Worm (Caenorhabditis elegans) whole organism, mixed stage, embryonic: ENCODE results near the gene ckk-1.

ENCODE experiments used
- M03D4.4 ChIP-seq: sonication (generic microtip); optimal IDR thresholded peaks from 2 replicates; lab custom pipeline; 2017; ENCODE audit warnings: mild to moderate bottlenecking, missing genetic modification characterization, missing compliant biosample characterization
- bed-3 ChIP-seq: fragments of 200-800 bp; sonication (Bioruptor generic); optimal IDR thresholded peaks from 3 replicates; lab custom pipeline; 2018; ENCODE audit warnings: mild to moderate bottlenecking, missing genetic modification characterization, moderate library complexity, missing compliant biosample characterization
- blmp-1 ChIP-seq: fragments of 150-350 bp; optimal IDR thresholded peaks from 2 replicates; lab custom pipeline; 2014; ENCODE audit warnings: missing biosample characterization, missing genetic modification characterization
- ceh-39 ChIP-seq: fragments of 150-350 bp; optimal IDR thresholded peaks from 2 replicates; lab custom pipeline; 2014; ENCODE audit warnings: missing biosample characterization, missing genetic modification characterization
- ceh-83 ChIP-seq: fragments of 200-800 bp; sonication (Bioruptor generic); optimal IDR thresholded peaks from 2 replicates; lab custom pipeline; 2018; ENCODE audit warnings: mild to moderate bottlenecking, missing genetic modification characterization, missing compliant biosample characterization
- ces-1 ChIP-seq: fragments of 150-350 bp; optimal IDR thresholded peaks from 2 replicates; lab custom pipeline; 2014; ENCODE audit warnings: missing biosample characterization, missing genetic modification reagents, missing genetic modification characterization
- cnd-1 ChIP-seq: fragments of 200-800 bp; sonication (Bioruptor generic); optimal IDR thresholded peaks from 2 replicates; lab custom pipeline; 2018; ENCODE audit warnings: mild to moderate bottlenecking, missing genetic modification characterization, missing compliant biosample characterization
- drap-1 ChIP-seq: fragments of 200-800 bp; sonication (Bioruptor generic); optimal IDR thresholded peaks from 3 replicates; lab custom pipeline; 2018; ENCODE audit warnings: mild to moderate bottlenecking, missing genetic modification characterization, missing compliant biosample characterization
- elt-1 ChIP-seq: sonication (generic microtip); optimal IDR thresholded peaks from 2 replicates; lab custom pipeline; 2017; ENCODE audit warnings: missing genetic modification characterization, mild to moderate bottlenecking, missing compliant biosample characterization, antibody characterized with exemption, moderate library complexity, borderline replicate concordance; ENCODE audit not compliant: insufficient read depth
- elt-3 ChIP-seq: fragments of 150-350 bp; optimal IDR thresholded peaks from 2 replicates; lab custom pipeline; 2014; ENCODE audit warnings: missing biosample characterization, missing genetic modification characterization
- flh-1 ChIP-seq: fragments of 200-800 bp; sonication (Bioruptor generic); optimal IDR thresholded peaks from 2 replicates; lab custom pipeline; 2018; ENCODE audit warnings: mild to moderate bottlenecking, missing genetic modification characterization, moderate library complexity, missing compliant biosample characterization
- ham-2 ChIP-seq: fragments of 200-800 bp; sonication (Bioruptor generic); optimal IDR thresholded peaks from 2 replicates; lab custom pipeline; 2018; ENCODE audit warnings: mild to moderate bottlenecking, missing genetic modification characterization, missing compliant biosample characterization
- hlh-1 ChIP-seq: fragments of 150-350 bp; optimal IDR thresholded peaks from 2 replicates; lab custom pipeline; 2014; ENCODE audit warnings: missing biosample characterization, missing genetic modification reagents, missing genetic modification characterization
- lin-13 ChIP-seq: fragments of 150-350 bp; optimal IDR thresholded peaks from 2 replicates; lab custom pipeline; 2014; ENCODE audit warnings: missing biosample characterization, missing genetic modification characterization
- lin-32 ChIP-seq: fragments of 200-800 bp; sonication (Bioruptor generic); optimal IDR thresholded peaks from 2 replicates; lab custom pipeline; 2018; ENCODE audit warnings: mild to moderate bottlenecking, missing genetic modification characterization, missing compliant biosample characterization
- lsy-2 ChIP-seq: fragments of 150-350 bp; optimal IDR thresholded peaks from 2 replicates; lab custom pipeline; 2014; ENCODE audit warnings: missing biosample characterization, missing genetic modification characterization
- mab-5 ChIP-seq: fragments of 150-350 bp; optimal IDR thresholded peaks from 2 replicates; lab custom pipeline; 2014; ENCODE audit warnings: missing biosample characterization, missing genetic modification characterization
- mep-1 ChIP-seq: fragments of 150-350 bp; optimal IDR thresholded peaks from 2 replicates; lab custom pipeline; 2017; ENCODE audit warnings: missing biosample characterization, missing genetic modification reagents, missing genetic modification characterization, inconsistent platforms
- mls-2 ChIP-seq: sonication (generic microtip); optimal IDR thresholded peaks from 2 replicates; lab custom pipeline; 2016; ENCODE audit warnings: mild to moderate bottlenecking, missing genetic modification characterization, moderate library complexity, missing compliant biosample characterization
- nhr-12 ChIP-seq: fragments of 150-350 bp; optimal IDR thresholded peaks from 2 replicates; lab custom pipeline; 2014; ENCODE audit warnings: missing biosample characterization, missing genetic modification characterization
- nhr-2 ChIP-seq: fragments of 150-350 bp; optimal IDR thresholded peaks from 2 replicates; lab custom pipeline; 2014; ENCODE audit warnings: missing biosample characterization, missing genetic modification characterization
- nhr-237 ChIP-seq: fragments of 150-350 bp; optimal IDR thresholded peaks from 2 replicates; lab custom pipeline; 2014; ENCODE audit warnings: missing biosample characterization, missing genetic modification characterization
- nhr-28 ChIP-seq: fragments of 150-350 bp; optimal IDR thresholded peaks from 2 replicates; lab custom pipeline; 2014; ENCODE audit warnings: missing biosample characterization, missing genetic modification characterization
- nhr-76 ChIP-seq: sonication (generic microtip); optimal IDR thresholded peaks from 2 replicates; lab custom pipeline; 2017; ENCODE audit warnings: missing biosample characterization, missing genetic modification characterization
- pha-4 ChIP-seq: fragments of 150-350 bp; optimal IDR thresholded peaks from 2 replicates; lab custom pipeline; 2018; ENCODE audit warnings: missing biosample characterization, missing genetic modification reagents, missing genetic modification characterization
- sem-2 ChIP-seq: fragments of 200-800 bp; sonication (Bioruptor generic); optimal IDR thresholded peaks from 2 replicates; lab custom pipeline; 2018; ENCODE audit warnings: mild to moderate bottlenecking, missing genetic modification characterization, missing compliant biosample characterization
- snpc-4 ChIP-seq: fragments of 150-350 bp; optimal IDR thresholded peaks from 2 replicates; lab custom pipeline; 2014; ENCODE audit warnings: missing biosample characterization, missing genetic modification characterization
- sptf-1 ChIP-seq: sonication (generic microtip); optimal IDR thresholded peaks from 2 replicates; lab custom pipeline; 2017; ENCODE audit warnings: mild to moderate bottlenecking, missing genetic modification characterization, moderate library complexity, missing compliant biosample characterization
- tbx-8 ChIP-seq: fragments of 200-800 bp; sonication (Bioruptor generic); optimal IDR thresholded peaks from 2 replicates; lab custom pipeline; 2018; ENCODE audit warnings: mild to moderate bottlenecking, missing genetic modification characterization, moderate library complexity, missing compliant biosample characterization
- unc-120 ChIP-seq: sonication (generic microtip); optimal IDR thresholded peaks from 2 replicates; lab custom pipeline; 2017; ENCODE audit warnings: missing genetic modification characterization, missing compliant biosample characterization; ENCODE audit not compliant: poor library complexity, severe bottlenecking
- unc-39 ChIP-seq: fragments of 150-350 bp; optimal IDR thresholded peaks from 2 replicates; lab custom pipeline; 2014; ENCODE audit warnings: missing biosample characterization, missing genetic modification characterization
- unc-62 ChIP-seq: fragments of 150-350 bp; optimal IDR thresholded peaks from 2 replicates; lab custom pipeline; 2014; ENCODE audit warnings: missing biosample characterization, missing genetic modification reagents, missing genetic modification characterization
- zip-8 ChIP-seq: fragments of 150-350 bp; optimal IDR thresholded peaks from 2 replicates; lab custom pipeline; 2014; ENCODE audit warnings: missing biosample characterization, missing genetic modification characterization
- ztf-11 ChIP-seq: fragments of 150-350 bp; optimal IDR thresholded peaks from 2 replicates; lab custom pipeline; 2014; ENCODE audit warnings: missing biosample characterization, missing genetic modification characterization

Gene ckk-1

DNA sequence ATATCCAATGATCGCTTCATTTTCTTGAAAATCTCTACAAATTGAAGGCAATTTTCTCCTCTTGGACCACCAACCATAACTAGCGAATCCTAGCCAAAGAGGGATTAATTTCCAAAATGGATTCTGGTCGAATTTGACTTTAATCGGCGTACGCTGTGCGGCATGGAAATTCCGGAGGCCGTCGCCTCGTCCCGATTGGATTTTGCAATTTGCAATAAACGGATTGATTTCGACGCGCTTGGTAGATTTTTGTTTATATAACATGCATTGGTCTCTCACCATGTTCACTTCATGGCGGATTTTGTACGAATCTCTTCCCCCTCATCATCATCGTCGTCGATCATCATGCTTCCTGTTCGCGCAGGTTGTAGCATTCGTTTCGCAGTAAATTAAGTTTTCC lies 30.4 kb downstream of the ckk-1 start:
- no peak for TF ChIP-seq nhr-76 (tag; lab: Kevin White, UChicago)
- peak; percentile 3 for TF ChIP-seq ham-2 (GFP tag; lab: Kevin White, UChicago)
- no peak for TF ChIP-seq nhr-12 (tag; lab: Kevin White, UChicago)
- peak; percentile 68 for TF ChIP-seq ces-1
- no peak for TF ChIP-seq blmp-1
- TF ChIP-seq, all 35 proteins: peak for 2

- TF ChIP-seq mls-2 (tag; lab: Kevin White, UChicago) (peak; percentile 63), ceh-39 (tag; lab: Kevin White, UChicago) (no peak), pha-4 (tag; lab: Kevin White, UChicago) (no peak), lsy-2 (tag; lab: Kevin White, UChicago) (peak; percentile 1), nhr-76 (tag; lab: Kevin White, UChicago) (no peak), ham-2 (GFP tag; lab: Kevin White, UChicago) (peak; percentile 62), elt-1 (tag; lab: Kevin White, UChicago) (peak; percentile 78), cnd-1 (tag; lab: Kevin White, UChicago) (peak; percentile 19), zip-8 (tag; lab: Kevin White, UChicago) (peak; percentile 53), sptf-1 (peak; percentile 29), nhr-2 (tag; lab: Kevin White, UChicago) (peak; percentile 98)
These were observed 32.7 kb downstream of the ckk-1 start for ce11 chrIII:5667952-5668489.

- TF ChIP-seq cnd-1 (tag; lab: Kevin White, UChicago) (no peak), unc-39 (no peak), bed-3 (GFP tag; lab: Kevin White, UChicago) (no peak), blmp-1 (no peak), nhr-76 (tag; lab: Kevin White, UChicago) (no peak), ceh-39 (tag; lab: Kevin White, UChicago) (no peak), ceh-83 (GFP tag; lab: Kevin White, UChicago) (no peak), unc-120 (tag; lab: Kevin White, UChicago) (no peak), mab-5 (no peak), unc-62 (no peak), nhr-237 (tag; lab: Kevin White, UChicago) (no peak), sem-2 (GFP tag; lab: Kevin White, UChicago) (no peak), snpc-4 (tag; lab: Kevin White, UChicago) (no peak), pha-4 (tag; lab: Kevin White, UChicago) (no peak), sptf-1 (no peak), nhr-12 (tag; lab: Kevin White, UChicago) (no peak)
These were observed 38.9 kb downstream of the ckk-1 start for ce11 chrIII:5674196-5674595.

DNA sequence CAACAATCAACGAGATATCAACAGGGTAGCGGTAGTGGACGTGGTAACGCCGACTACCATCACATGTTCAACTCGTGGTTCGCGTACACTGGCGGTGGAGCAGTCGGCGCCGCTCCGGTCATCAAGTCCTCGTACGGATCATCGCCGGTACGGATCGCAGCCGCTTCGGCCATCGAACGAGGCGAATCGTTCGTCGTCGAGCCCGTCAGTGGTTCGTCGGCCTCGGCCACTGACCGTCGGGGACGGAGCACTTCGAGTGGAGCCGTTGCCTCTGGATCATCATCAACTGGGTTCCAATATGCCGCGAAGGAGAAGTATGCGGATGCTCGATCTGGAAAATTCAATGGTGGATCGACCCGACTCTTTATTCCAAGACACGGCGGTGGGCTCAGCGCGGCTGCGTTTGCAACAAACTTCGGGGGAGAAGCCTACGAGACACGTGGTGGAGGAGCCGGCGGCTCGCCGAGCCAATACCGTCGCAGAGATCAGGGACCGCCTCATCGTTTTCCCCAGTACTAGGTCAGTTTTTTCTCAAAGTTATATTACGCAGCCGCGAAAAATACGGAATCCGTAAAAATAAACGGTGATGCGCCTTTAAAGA lies 40.2 kb downstream of the ckk-1 start:
- TF ChIP-seq unc-62: no peak
- no peak for TF ChIP-seq flh-1 (GFP tag; lab: Kevin White, UChicago)
- peak; percentile 2 for TF ChIP-seq sem-2 (GFP tag; lab: Kevin White, UChicago)

DNA sequence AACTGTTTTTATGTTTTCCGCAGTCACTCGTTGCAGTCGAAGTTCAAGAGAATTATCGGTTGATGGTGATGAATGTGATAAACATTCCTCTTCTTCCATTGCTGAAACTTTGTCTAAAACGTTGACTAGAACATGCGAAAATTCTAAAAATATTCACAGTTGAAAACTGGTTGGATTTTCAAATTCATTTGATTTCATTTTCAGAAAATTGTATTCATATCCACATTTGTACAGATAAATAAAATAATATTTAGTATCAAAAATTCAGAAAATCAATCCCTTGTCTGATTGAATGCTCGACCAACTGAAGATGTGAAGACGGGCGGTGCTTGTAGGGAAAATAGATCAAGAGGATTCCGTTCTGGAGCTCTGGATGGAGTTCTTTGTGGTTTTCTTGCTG lies 42.5 kb downstream of the ckk-1 start, which contains the start of gene F54E7.9:
F54E7.9 (minus strand) TSS at position 101 of the 400 bp plus-strand sequence.
- TF ChIP-seq nhr-76 (tag; lab: Kevin White, UChicago) (no peak), nhr-237 (tag; lab: Kevin White, UChicago) (no peak)

DNA sequence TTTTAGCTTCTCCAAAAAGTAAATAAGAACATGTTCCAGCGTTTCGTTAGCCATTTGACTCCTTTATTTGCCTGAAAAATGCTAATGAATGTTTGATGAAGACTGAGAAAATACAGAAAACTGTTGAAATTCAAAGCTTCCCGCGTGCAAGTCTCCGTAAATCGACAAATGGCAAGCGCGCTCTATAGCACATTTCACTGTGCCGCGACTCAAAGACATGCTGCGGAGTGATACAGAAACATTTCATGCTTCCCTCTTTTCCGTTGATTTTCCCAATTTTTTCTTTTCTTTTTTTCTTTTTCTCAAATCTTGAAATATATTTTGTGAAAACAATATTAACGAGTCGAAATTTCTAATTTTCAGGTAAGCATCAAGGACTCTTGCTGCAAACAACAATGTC lies 43.7 kb downstream of the ckk-1 start, which contains the start of the genes ska-3 and rps-12:
ska-3 (minus strand) TSS at position 71 of the 400 bp plus-strand sequence.
rps-12 (plus strand) TSS at position 364 of the 400 bp plus-strand sequence.
- TF ChIP-seq nhr-12 (tag; lab: Kevin White, UChicago) (peak; percentile 90), lsy-2 (tag; lab: Kevin White, UChicago) (peak; percentile 92), ces-1 (peak; percentile 81), nhr-28 (tag; lab: Kevin White, UChicago) (peak; percentile 24), M03D4.4 (tag; lab: Kevin White, UChicago) (peak; percentile 89), drap-1 (GFP tag; lab: Kevin White, UChicago) (peak; percentile 86), pha-4 (tag; lab: Kevin White, UChicago) (peak; percentile 99), nhr-76 (tag; lab: Kevin White, UChicago) (no peak), sptf-1 (peak; percentile 88), cnd-1 (tag; lab: Kevin White, UChicago) (peak; percentile 45), elt-1 (tag; lab: Kevin White, UChicago) (peak; percentile 53), tbx-8 (GFP tag; lab: Kevin White, UChicago) (peak; percentile 55), mep-1 (tag; lab: Kevin White, UChicago) (peak; percentile 100), ztf-11 (tag; lab: Kevin White, UChicago) (peak; percentile 69), unc-62 (peak; percentile 85), mab-5 (peak; percentile 60), lin-32 (GFP tag; lab: Kevin White, UChicago) (no peak), mls-2 (tag; lab: Kevin White, UChicago) (peak; percentile 73), lin-13 (peak; percentile 99), ceh-39 (tag; lab: Kevin White, UChicago) (peak; percentile 95), elt-3 (peak; percentile 55), nhr-2 (tag; lab: Kevin White, UChicago) (peak; percentile 54), bed-3 (GFP tag; lab: Kevin White, UChicago) (peak; percentile 26), unc-120 (tag; lab: Kevin White, UChicago) (peak; percentile 88), zip-8 (tag; lab: Kevin White, UChicago) (no peak), hlh-1 (peak; percentile 66), ceh-83 (GFP tag; lab: Kevin White, UChicago) (peak; percentile 25), snpc-4 (tag; lab: Kevin White, UChicago) (no peak), flh-1 (GFP tag; lab: Kevin White, UChicago) (no peak), unc-39 (no peak), blmp-1 (no peak)
